Worm (Caenorhabditis elegans): ENCODE results near the gene timp-1.

DNA sequence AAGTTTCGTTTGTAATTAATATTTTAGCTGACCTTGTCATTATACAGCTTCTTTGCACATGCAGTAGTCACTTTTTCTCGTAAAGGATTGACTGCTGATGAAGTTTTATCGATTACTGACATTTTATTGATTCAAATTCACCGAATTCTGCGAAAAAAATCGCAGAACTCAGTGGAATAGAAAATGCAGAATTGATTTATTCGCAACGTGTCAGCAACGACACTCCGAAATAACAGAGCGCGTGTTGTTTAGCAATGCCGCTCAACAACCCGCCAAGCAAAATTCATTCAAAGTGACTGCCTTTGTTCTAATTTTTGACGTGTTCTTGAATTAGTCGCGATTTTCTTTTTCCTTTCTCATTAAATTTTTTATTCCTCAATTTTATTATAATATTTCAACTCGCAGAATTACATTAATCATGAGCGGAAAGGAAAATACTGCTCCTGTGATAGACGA is 14.1 kb downstream of the timp-1 start, which contains the start of the genes cogc-6 and air-1:
- TF ChIP-seq W03F9.2 (tag; optimal IDR thresholded peaks at IDR 0.05) (no peak), him-1 (tag; optimal IDR thresholded peaks at IDR 0.05) (no peak), dao-5 (tag; optimal IDR thresholded peaks at IDR 0.05) (no peak)
